Fruit fly (Drosophila melanogaster): ENCODE results near the gene Gr28b.

Gene Gr28b

dm6 chr2L:7420305-7421287 lies 41.5 kb downstream of the Gr28b start (continued):
- TF ChIP-seq Abd-B (GFP tag; optimal IDR thresholded peaks at IDR 0.05) (peak; percentile 9), cas (GFP tag; IDR thresholded peaks at IDR 0.05) (no peak), CG14014 (GFP tag; IDR thresholded peaks at IDR 0.05) (peak; percentile 85), CG10431 (GFP tag; optimal IDR thresholded peaks at IDR 0.05) (no peak), CG2199 (GFP tag; IDR thresholded peaks at IDR 0.05) (no peak), gro (GFP tag; optimal IDR thresholded peaks at IDR 0.05) (peak; percentile 67), CG11093 (GFP tag; IDR thresholded peaks at IDR 0.05) (no peak), Hr78 (GFP tag; optimal IDR thresholded peaks at IDR 0.05) (no peak), CG17359 (tag; optimal IDR thresholded peaks at IDR 0.05) (peak; percentile 49), Trl (optimal IDR thresholded peaks at IDR 0.05) (peak; percentile 13 to 38), Trl (GFP tag; optimal IDR thresholded peaks at IDR 0.05) (no peak), Dfd (GFP tag; optimal IDR thresholded peaks at IDR 0.05) (no peak), CG17361 (GFP tag; IDR thresholded peaks at IDR 0.05) (peak; percentile 47; the same call in 1 of the 3 replicates), Nf-YA (GFP tag; IDR thresholded peaks at IDR 0.05) (peak; percentile 60), CG9876 (GFP tag; optimal IDR thresholded peaks at IDR 0.05) (peak; percentile 77), NC2β (GFP tag; optimal IDR thresholded peaks at IDR 0.05) (peak; percentile 66), Rx (GFP tag; IDR thresholded peaks at IDR 0.05) (peak; percentile 59), CG10209 (GFP tag; optimal IDR thresholded peaks at IDR 0.05) (peak; percentile 52), phol (tag; optimal IDR thresholded peaks at IDR 0.05) (no peak), sna (GFP tag; IDR thresholded peaks at IDR 0.05; ENCODE audit: partially characterized antibody) (no peak), CG17568 (GFP tag; optimal IDR thresholded peaks at IDR 0.05) (no peak), dm (GFP tag; optimal IDR thresholded peaks at IDR 0.05) (peak; percentile 42), psq (GFP tag; optimal IDR thresholded peaks at IDR 0.05) (no peak), CG7745 (tag; optimal IDR thresholded peaks at IDR 0.05) (no peak), Sin3A (optimal IDR thresholded peaks at IDR 0.05) (no peak), cato (GFP tag; optimal IDR thresholded peaks at IDR 0.05; ENCODE audit: borderline replicate concordance) (peak; percentile 42), CG10274 (GFP tag; optimal IDR thresholded peaks at IDR 0.05) (peak; percentile 4), schlank (tag; optimal IDR thresholded peaks at IDR 0.05) (peak; percentile 73), her (GFP tag; optimal IDR thresholded peaks at IDR 0.05) (peak; percentile 72), Myb (GFP tag; optimal IDR thresholded peaks at IDR 0.05) (peak; percentile 71), unc-4 (GFP tag; IDR thresholded peaks at IDR 0.05; ENCODE audit: partially characterized antibody) (no peak), Pdp1 (GFP tag; optimal IDR thresholded peaks at IDR 0.05) (peak; percentile 2 to 45), dati (GFP tag; IDR thresholded peaks at IDR 0.05) (peak; percentile 44; the same call in 1 of the 2 replicates), ftz-f1 (GFP tag; optimal IDR thresholded peaks at IDR 0.05) (no peak), CG4328 (GFP tag; optimal IDR thresholded peaks at IDR 0.05) (no peak), nmo (GFP tag; optimal IDR thresholded peaks at IDR 0.05) (peak; percentile 16), slbo (GFP tag; IDR thresholded peaks at IDR 0.05) (peak; percentile 92), unpg (GFP tag; optimal IDR thresholded peaks at IDR 0.05) (peak; percentile 10), otp (GFP tag; IDR thresholded peaks at IDR 0.05) (no peak), Rfx (GFP tag; IDR thresholded peaks at IDR 0.05) (peak; percentile 87), CG4282 (GFP tag; optimal IDR thresholded peaks at IDR 0.05) (no peak), CG13296 (GFP tag; optimal IDR thresholded peaks at IDR 0.05) (peak; percentile 29), Ssrp (tag; optimal IDR thresholded peaks at IDR 0.05) (no peak), Antp (GFP tag; optimal IDR thresholded peaks at IDR 0.05) (peak; percentile 78), prd (optimal IDR thresholded peaks at IDR 0.05) (no peak), prd (GFP tag; IDR thresholded peaks at IDR 0.05) (peak; percentile 81), hkb (optimal IDR thresholded peaks at IDR 0.05) (no peak), hkb (GFP tag; IDR thresholded peaks at IDR 0.05) (peak; percentile 60), CG10979 (tag; optimal IDR thresholded peaks at IDR 0.05) (peak; percentile 44), pum (GFP tag; optimal IDR thresholded peaks at IDR 0.05) (peak; percentile 2)
